Worm (Caenorhabditis elegans): ENCODE results near the gene srsx-12.

srsx-12 gene

DNA sequence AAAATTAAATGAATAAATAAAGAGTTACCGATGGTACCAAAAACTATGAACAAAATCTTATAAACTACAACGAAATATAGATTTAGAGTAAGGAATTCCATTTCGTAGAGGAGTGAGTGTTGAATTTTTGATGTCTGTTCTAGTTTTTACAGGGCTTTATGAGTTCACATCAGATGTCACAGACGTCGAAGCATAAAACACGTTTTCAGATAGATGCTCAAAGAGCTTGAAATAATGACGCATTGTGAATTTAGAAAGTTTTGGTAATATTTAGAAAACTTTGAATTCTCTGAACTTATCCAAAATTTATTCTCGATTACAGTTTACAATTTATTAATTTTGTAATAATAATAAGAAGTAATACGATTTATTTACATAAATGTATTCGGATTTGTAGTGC is 7.8 kb downstream of the srsx-12 start, which contains the start of gene srsx-9:
Gene srsx-9, minus strand, starts transcription at position 101 of the 400 bp plus-strand sequence.
- TF ChIP-seq egl-27 (tag; optimal IDR thresholded peaks at IDR 0.05): no peak
- no peak for TF ChIP-seq mdl-1 (tag; optimal IDR thresholded peaks at IDR 0.05)
- no peak for TF ChIP-seq tbx-2 (tag; optimal IDR thresholded peaks at IDR 0.05)
- TF ChIP-seq snpc-4 (tag; optimal IDR thresholded peaks at IDR 0.05): no peak
- TF ChIP-seq ceh-9 (tag; optimal IDR thresholded peaks at IDR 0.05): no peak
- TF ChIP-seq ztf-4 (tag; optimal IDR thresholded peaks at IDR 0.05): no peak
- no peak for TF ChIP-seq daf-12 (tag; optimal IDR thresholded peaks at IDR 0.05)
- TF ChIP-seq elt-3 (tag; optimal IDR thresholded peaks at IDR 0.05): no peak
- TF ChIP-seq fkh-2 (tag; optimal IDR thresholded peaks at IDR 0.05): no peak
- no peak for TF ChIP-seq nfya-1 (tag; optimal IDR thresholded peaks at IDR 0.05; ENCODE audit: insufficient read depth)
- no peak for TF ChIP-seq R02D3.7 (tag; optimal IDR thresholded peaks at IDR 0.05)
- no peak for TF ChIP-seq nhr-67 (tag; optimal IDR thresholded peaks at IDR 0.05)
- no peak for TF ChIP-seq hmg-11 (tag; optimal IDR thresholded peaks at IDR 0.05)
- TF ChIP-seq pha-4 (tag; optimal IDR thresholded peaks at IDR 0.05): no peak
- TF ChIP-seq lin-39 (tag; optimal IDR thresholded peaks at IDR 0.05): no peak
- TF ChIP-seq pqm-1 (tag; optimal IDR thresholded peaks at IDR 0.05): no peak
- no peak for TF ChIP-seq elt-1 (tag; optimal IDR thresholded peaks at IDR 0.05)
- no peak for TF ChIP-seq skn-1 (tag; optimal IDR thresholded peaks at IDR 0.05)
- no peak for TF ChIP-seq ceh-16 (tag; optimal IDR thresholded peaks at IDR 0.05)

DNA sequence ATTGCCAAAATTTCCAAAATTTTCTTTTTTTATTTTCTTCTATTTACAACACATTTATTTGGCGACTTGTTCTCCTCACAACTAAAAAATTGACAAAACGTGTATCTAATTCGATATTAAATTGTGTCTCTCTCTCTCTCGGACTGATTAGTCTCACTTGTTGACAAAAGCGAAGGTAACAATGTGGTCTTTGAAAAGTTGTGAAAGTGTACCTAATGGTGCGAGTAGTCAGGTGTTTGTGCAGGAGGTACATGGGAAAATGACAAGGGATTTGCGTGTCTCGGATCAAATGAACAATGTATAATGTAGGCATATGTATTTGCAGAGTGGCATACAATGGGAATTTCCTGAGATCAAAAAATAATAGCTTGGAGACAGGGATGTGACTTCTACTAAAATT is 11.3 kb downstream of the srsx-12 start:
- peak; percentile 14 for TF ChIP-seq pqm-1 (tag; optimal IDR thresholded peaks at IDR 0.05)
- TF ChIP-seq pha-4 (tag; optimal IDR thresholded peaks at IDR 0.05): peak; percentile 87
- TF ChIP-seq nhr-77 (tag; optimal IDR thresholded peaks at IDR 0.05): no peak
- TF ChIP-seq elt-1 (tag; optimal IDR thresholded peaks at IDR 0.05): no peak

DNA sequence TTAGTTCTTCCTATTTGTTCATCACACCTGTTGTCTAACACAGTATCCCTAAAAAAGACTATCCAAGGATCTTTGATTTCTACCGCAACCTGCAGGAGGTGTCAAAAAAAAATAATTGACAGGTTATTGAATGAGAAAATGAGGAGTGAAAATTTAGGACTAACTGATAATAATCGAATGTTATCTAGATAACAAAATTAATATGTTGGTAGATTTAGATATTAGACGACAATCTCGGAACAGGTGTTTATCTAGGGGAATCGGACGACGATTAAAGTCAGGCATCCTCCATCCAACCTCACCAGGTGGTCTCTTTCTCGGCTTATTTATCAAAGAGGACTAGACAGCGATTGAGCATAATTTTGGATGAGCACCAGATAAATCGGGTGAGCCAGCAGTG is 12.0 kb downstream of the srsx-12 start:
- TF ChIP-seq sea-2 (GFP tag; optimal IDR thresholded peaks at IDR 0.05): no peak
- TF ChIP-seq elt-1 (tag; optimal IDR thresholded peaks at IDR 0.05): no peak
- no peak for TF ChIP-seq mdl-1 (tag; optimal IDR thresholded peaks at IDR 0.05)
- no peak for TF ChIP-seq zag-1 (tag; optimal IDR thresholded peaks at IDR 0.05)
- no peak for TF ChIP-seq daf-12 (tag; optimal IDR thresholded peaks at IDR 0.05)
- no peak for TF ChIP-seq ztf-4 (tag; optimal IDR thresholded peaks at IDR 0.05)
- no peak for TF ChIP-seq lsy-12 (tag; optimal IDR thresholded peaks at IDR 0.05)
- no peak for TF ChIP-seq mml-1 (tag; optimal IDR thresholded peaks at IDR 0.05)
- TF ChIP-seq nhr-12 (tag; optimal IDR thresholded peaks at IDR 0.05): no peak
- no peak for TF ChIP-seq ceh-9 (tag; optimal IDR thresholded peaks at IDR 0.05)

DNA sequence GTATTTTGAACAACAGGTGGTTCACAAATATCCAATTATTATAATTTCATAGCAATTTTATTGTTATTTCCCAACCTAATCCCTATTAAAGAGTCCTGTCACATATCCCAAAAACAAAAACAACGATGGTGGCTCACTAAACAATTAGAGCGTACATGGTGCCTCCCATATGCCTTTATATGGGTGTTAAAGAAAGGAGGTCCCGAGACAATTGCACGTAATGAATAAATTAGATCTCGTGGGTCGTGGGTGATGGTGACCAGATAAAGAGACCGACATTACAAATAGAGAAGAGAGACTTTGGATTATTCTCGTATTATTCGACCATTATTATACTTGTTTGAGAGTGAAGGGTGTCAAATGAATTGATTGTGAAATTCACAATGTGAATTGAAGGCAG is 13.5 kb downstream of the srsx-12 start:
- TF ChIP-seq ceh-16 (tag; optimal IDR thresholded peaks at IDR 0.05): no peak
- no peak for TF ChIP-seq aly-2 (tag; optimal IDR thresholded peaks at IDR 0.05)
- TF ChIP-seq nhr-12 (tag; optimal IDR thresholded peaks at IDR 0.05): no peak
- TF ChIP-seq fkh-2 (tag; optimal IDR thresholded peaks at IDR 0.05): no peak
- TF ChIP-seq jun-1 (tag; optimal IDR thresholded peaks at IDR 0.05): no peak
- TF ChIP-seq ceh-28 (tag; optimal IDR thresholded peaks at IDR 0.05): no peak
- TF ChIP-seq daf-12 (tag; optimal IDR thresholded peaks at IDR 0.05): no peak
- no peak for TF ChIP-seq nhr-77 (tag; optimal IDR thresholded peaks at IDR 0.05)
- no peak for TF ChIP-seq ztf-4 (tag; optimal IDR thresholded peaks at IDR 0.05)
- no peak for TF ChIP-seq fos-1 (tag; optimal IDR thresholded peaks at IDR 0.05)
- TF ChIP-seq unc-62 (GFP tag; optimal IDR thresholded peaks at IDR 0.05): no peak
- no peak for TF ChIP-seq nhr-67 (tag; optimal IDR thresholded peaks at IDR 0.05)
- no peak for TF ChIP-seq skn-1 (tag; optimal IDR thresholded peaks at IDR 0.05)
- TF ChIP-seq nhr-23 (tag; optimal IDR thresholded peaks at IDR 0.05): no peak
- no peak for TF ChIP-seq elt-2 (tag; optimal IDR thresholded peaks at IDR 0.05)
- no peak for TF ChIP-seq fkh-10 (GFP tag; optimal IDR thresholded peaks at IDR 0.05)
- no peak for TF ChIP-seq R02D3.7 (tag; optimal IDR thresholded peaks at IDR 0.05)
- no peak for TF ChIP-seq lsy-12 (tag; optimal IDR thresholded peaks at IDR 0.05)

DNA sequence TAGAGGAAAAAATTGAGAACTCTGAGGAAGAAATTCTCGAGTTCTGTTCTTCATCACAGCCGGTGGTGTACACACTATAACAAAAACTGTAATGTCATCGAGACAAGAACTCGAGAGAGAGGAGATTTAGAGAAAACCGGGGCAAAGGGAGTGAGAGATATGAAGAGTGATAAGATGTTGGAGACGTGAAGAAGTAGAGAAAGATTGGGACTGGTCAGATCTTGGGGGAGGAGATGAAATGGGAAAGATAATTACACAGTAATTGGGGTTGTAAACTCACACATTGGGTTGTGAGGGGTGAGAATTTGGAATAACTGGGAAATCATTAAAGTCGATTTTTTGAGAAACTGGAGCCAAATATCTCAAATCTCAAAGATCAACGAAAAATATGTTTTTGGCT is 15.0 kb downstream of the srsx-12 start:
- TF ChIP-seq nfya-1 (tag; optimal IDR thresholded peaks at IDR 0.05; ENCODE audit: insufficient read depth) (peak; percentile 55), nhr-23 (tag; optimal IDR thresholded peaks at IDR 0.05) (peak; percentile 38), elt-1 (tag; optimal IDR thresholded peaks at IDR 0.05) (peak; percentile 80), hmg-11 (tag; optimal IDR thresholded peaks at IDR 0.05) (peak; percentile 15), ceh-28 (tag; optimal IDR thresholded peaks at IDR 0.05) (no peak), fos-1 (tag; optimal IDR thresholded peaks at IDR 0.05) (no peak)
